Worm (Caenorhabditis elegans) whole organism, L4 larva: ENCODE results near the gene lgc-17.

ENCODE experiments used
- D1046.2 ChIP-seq: fragments of 200-800 bp; sonication (Bioruptor generic); IDR thresholded peaks from 2 replicates; pipeline ENCODE4 v1.3.6; 2022; ENCODE audit warnings: missing genetic modification characterization, missing compliant biosample characterization
- T26A8.4 ChIP-seq: fragments of 200-800 bp; sonication (Bioruptor generic); IDR thresholded peaks from 2 replicates; pipeline ENCODE4 v1.3.6; 2022; ENCODE audit warnings: missing genetic modification characterization, missing compliant biosample characterization
- Y48G9A.11 ChIP-seq: fragments of 200-800 bp; sonication (Bioruptor generic); IDR thresholded peaks from 2 replicates; pipeline ENCODE4 v1.3.6; 2022; ENCODE audit warnings: missing genetic modification reagents, missing genetic modification characterization, missing compliant biosample characterization
- ZK337.2 ChIP-seq: fragments of 200-800 bp; sonication (Bioruptor generic); IDR thresholded peaks from 2 replicates; pipeline ENCODE4 v1.3.6; 2022; ENCODE audit warnings: missing genetic modification reagents, missing genetic modification characterization, missing compliant biosample characterization
- aly-2 ChIP-seq: sonication (generic microtip); optimal IDR thresholded peaks from 2 replicates; lab custom pipeline; 2018; ENCODE audit warnings: missing biosample characterization, missing genetic modification characterization
- attf-4 ChIP-seq: sonication (generic microtip); optimal IDR thresholded peaks from 3 replicates; lab custom pipeline; 2017; ENCODE audit warnings: missing biosample characterization, missing genetic modification characterization
- ceh-20 ChIP-seq: fragments of 200-800 bp; sonication (Bioruptor generic); IDR thresholded peaks from 2 replicates; pipeline ENCODE4 v1.3.6; 2022; ENCODE audit warnings: missing genetic modification reagents, missing genetic modification characterization, missing compliant biosample characterization
- ceh-44 ChIP-seq: fragments of 200-800 bp; sonication (Bioruptor generic); IDR thresholded peaks from 2 replicates; pipeline ENCODE4 v1.3.6; 2022; ENCODE audit warnings: missing genetic modification reagents, missing genetic modification characterization, missing compliant biosample characterization
- ceh-82 ChIP-seq: sonication (generic microtip); optimal IDR thresholded peaks from 2 replicates; lab custom pipeline; 2017; ENCODE audit warnings: missing biosample characterization, missing genetic modification characterization
- ctbp-1 ChIP-seq: fragments of 200-800 bp; sonication (Bioruptor generic); IDR thresholded peaks from 2 replicates; pipeline ENCODE4 v1.3.6; 2022; ENCODE audit warnings: missing genetic modification reagents, missing genetic modification characterization, missing compliant biosample characterization
- daf-16 ChIP-seq, 3 experiments: sonication (generic microtip); optimal IDR thresholded peaks; 2 replicates each; lab custom pipeline; 2016 to 2017; ENCODE audit warnings: missing genetic modification characterization in 3 of 3, missing genetic modification reagents in 3 of 3, mild to moderate bottlenecking in 2 of 3, missing compliant biosample characterization in 2 of 3, missing biosample characterization in 1 of 3, moderate library complexity in 1 of 3
- dmd-6 ChIP-seq: fragments of 200-800 bp; sonication (Bioruptor generic); IDR thresholded peaks from 2 replicates; pipeline ENCODE4 v1.3.6; 2022; ENCODE audit warnings: missing genetic modification reagents, missing genetic modification characterization, missing compliant biosample characterization
- dpl-1 ChIP-seq: fragments of 150-350 bp; optimal IDR thresholded peaks from 2 replicates; lab custom pipeline; 2014; ENCODE audit warnings: missing biosample characterization, missing genetic modification reagents, missing genetic modification characterization
- dve-1 ChIP-seq: sonication (generic microtip); optimal IDR thresholded peaks from 2 replicates; lab custom pipeline; 2017; ENCODE audit warnings: antibody characterized with exemption, mild to moderate bottlenecking, missing genetic modification characterization, missing compliant biosample characterization; ENCODE audit not compliant: insufficient read depth
- hif-1 ChIP-seq, 2 experiments: sonication (generic microtip); optimal IDR thresholded peaks; 2 replicates each; lab custom pipeline; 2016 to 2017; ENCODE audit warnings: missing compliant biosample characterization in 2 of 2, missing genetic modification characterization in 2 of 2, missing genetic modification reagents in 2 of 2, missing genotype in 2 of 2, mild to moderate bottlenecking in 1 of 2
- hlh-11 ChIP-seq: fragments of 200-800 bp; sonication (Bioruptor generic); optimal IDR thresholded peaks from 2 replicates; lab custom pipeline; 2018; ENCODE audit warnings: mild to moderate bottlenecking, missing genetic modification characterization, missing compliant biosample characterization
- lin-1 ChIP-seq: fragments of 200-800 bp; sonication (Bioruptor generic); IDR thresholded peaks from 2 replicates; pipeline ENCODE4 v1.3.6; 2022; ENCODE audit warnings: missing genetic modification reagents, missing genetic modification characterization, missing compliant biosample characterization
- lin-29 ChIP-seq: fragments of 200-800 bp; sonication (Bioruptor generic); IDR thresholded peaks from 2 replicates; pipeline ENCODE4 v1.3.6; 2022; ENCODE audit warnings: missing genetic modification reagents, missing genetic modification characterization, missing compliant biosample characterization
- lin-38 ChIP-seq: fragments of 200-800 bp; sonication (Bioruptor generic); IDR thresholded peaks from 2 replicates; pipeline ENCODE4 v1.3.6; 2022; ENCODE audit warnings: missing genetic modification reagents, missing genetic modification characterization, missing compliant biosample characterization
- madf-9 ChIP-seq: fragments of 200-800 bp; sonication (Bioruptor generic); conservative IDR thresholded peaks from 2 replicates; pipeline ENCODE4 v1.3.6; 2022; ENCODE audit warnings: missing genetic modification reagents, missing genetic modification characterization, missing compliant biosample characterization
- mdl-1 ChIP-seq, 2 experiments: fragments of 150-350 bp in 1 of 2; sonication (generic microtip) in 1 of 2; optimal IDR thresholded peaks; 2 replicates each; lab custom pipeline; 2014 to 2017; ENCODE audit warnings: missing biosample characterization in 2 of 2, missing genetic modification characterization in 2 of 2
- mdt-29 ChIP-seq: fragments of 200-800 bp; sonication (Bioruptor generic); IDR thresholded peaks from 2 replicates; pipeline ENCODE4 v1.3.6; 2022; ENCODE audit warnings: missing genetic modification reagents, missing genetic modification characterization, missing compliant biosample characterization
- mep-1 ChIP-seq: fragments of 150-350 bp; sonication (generic microtip); optimal IDR thresholded peaks from 3 replicates; lab custom pipeline; 2014; ENCODE audit warnings: missing biosample characterization, missing genetic modification characterization
- mes-2 ChIP-seq: sonication (generic microtip); optimal IDR thresholded peaks from 2 replicates; lab custom pipeline; 2016; ENCODE audit warnings: missing genotype, mild to moderate bottlenecking, missing genetic modification characterization, missing compliant biosample characterization; ENCODE audit not compliant: poor library complexity, severe bottlenecking
- mxl-3 ChIP-seq: fragments of 200-800 bp; sonication (Bioruptor generic); optimal IDR thresholded peaks from 2 replicates; lab custom pipeline; 2018; ENCODE audit warnings: mild to moderate bottlenecking, missing genetic modification characterization, missing compliant biosample characterization
- nhr-11 ChIP-seq: fragments of 150-350 bp; optimal IDR thresholded peaks from 2 replicates; lab custom pipeline; 2014; ENCODE audit warnings: missing biosample characterization, missing genetic modification characterization
- nhr-237 ChIP-seq: sonication (generic microtip); optimal IDR thresholded peaks from 2 replicates; lab custom pipeline; 2017; ENCODE audit warnings: missing biosample characterization, missing genetic modification characterization
- nhr-28 ChIP-seq: fragments of 150-350 bp; optimal IDR thresholded peaks from 2 replicates; lab custom pipeline; 2014; ENCODE audit warnings: missing biosample characterization, missing genetic modification characterization
- nhr-41 ChIP-seq: fragments of 200-800 bp; sonication (Bioruptor generic); IDR thresholded peaks from 2 replicates; pipeline ENCODE4 v1.3.6; 2022; ENCODE audit warnings: missing genetic modification reagents, missing genetic modification characterization, missing compliant biosample characterization
- nhr-76 ChIP-seq: fragments of 150-350 bp; optimal IDR thresholded peaks from 2 replicates; lab custom pipeline; 2014; ENCODE audit warnings: missing biosample characterization, missing genetic modification characterization
- php-3 ChIP-seq: fragments of 200-800 bp; sonication (Bioruptor generic); IDR thresholded peaks from 2 replicates; pipeline ENCODE4 v1.3.6; 2022; ENCODE audit warnings: missing genetic modification reagents, missing genetic modification characterization, missing compliant biosample characterization
- pqm-1 ChIP-seq: sonication (generic microtip); optimal IDR thresholded peaks from 2 replicates; lab custom pipeline; 2017; ENCODE audit warnings: missing biosample characterization, missing genetic modification characterization
- set-16 ChIP-seq: fragments of 200-800 bp; sonication (Bioruptor generic); IDR thresholded peaks from 2 replicates; pipeline ENCODE4 v1.3.6; 2022; ENCODE audit warnings: missing genetic modification reagents, missing genetic modification characterization, missing compliant biosample characterization
- snpc-1.2 ChIP-seq: fragments of 200-800 bp; sonication (Bioruptor generic); IDR thresholded peaks from 2 replicates; pipeline ENCODE4 v1.3.6; 2022; ENCODE audit warnings: missing genetic modification reagents, missing genetic modification characterization, missing compliant biosample characterization
- spr-1 ChIP-seq: sonication (generic microtip); optimal IDR thresholded peaks from 2 replicates; lab custom pipeline; 2016; ENCODE audit warnings: mild to moderate bottlenecking, missing genetic modification characterization, missing compliant biosample characterization
- tag-97 ChIP-seq: fragments of 200-800 bp; sonication (Bioruptor generic); IDR thresholded peaks from 2 replicates; pipeline ENCODE4 v1.3.6; 2022; ENCODE audit warnings: missing genetic modification characterization, missing compliant biosample characterization
- tra-1 ChIP-seq: fragments of 200-800 bp; sonication (Bioruptor generic); IDR thresholded peaks from 2 replicates; pipeline ENCODE4 v1.3.6; 2022; ENCODE audit warnings: missing genetic modification reagents, missing genetic modification characterization, missing compliant biosample characterization
- zip-11 ChIP-seq: fragments of 200-800 bp; sonication (Bioruptor generic); IDR thresholded peaks from 2 replicates; pipeline ENCODE4 v1.3.6; 2022; ENCODE audit warnings: missing genetic modification characterization, missing compliant biosample characterization
- zip-2 ChIP-seq: fragments of 150-350 bp; optimal IDR thresholded peaks from 2 replicates; lab custom pipeline; 2014; ENCODE audit warnings: missing biosample characterization, missing genetic modification characterization
- ztf-7 ChIP-seq: fragments of 150-350 bp; optimal IDR thresholded peaks from 2 replicates; lab custom pipeline; 2014; ENCODE audit warnings: missing biosample characterization, missing genetic modification characterization

Gene lgc-17

ce11 chrX:12172482-12173134, 51.2 kb downstream of the lgc-17 start (continued):
- TF ChIP-seq nhr-11 (tag; lab: Kevin White, UChicago) (no peak), tra-1 (peak; percentile 75; the same call in 1 of the 2 replicates), nhr-41 (GFP tag; lab: Robert Waterston, UW) (no peak), attf-4 (tag; lab: Kevin White, UChicago) (no peak), mep-1 (peak; percentile 49), daf-16 (GFP tag; optimal IDR thresholded peaks at IDR 0.05; lab: Kevin White, UChicago) (peak in 1 of 2 experiments; percentile 67), daf-16 (tag; optimal IDR thresholded peaks at IDR 0.05; lab: Kevin White, UChicago) (peak; percentile 98), nhr-237 (no peak), ztf-7 (tag; lab: Kevin White, UChicago) (peak; percentile 61), ZK337.2 (GFP tag; lab: Robert Waterston, UW) (no peak), nhr-28 (tag; lab: Kevin White, UChicago) (peak; percentile 78), dmd-6 (GFP tag; lab: Robert Waterston, UW) (peak; percentile 96), dpl-1 (no peak), mdt-29 (GFP tag; lab: Robert Waterston, UW) (no peak), hif-1 (tag; optimal IDR thresholded peaks at IDR 0.05; lab: Kevin White, UChicago) (peak in 1 of 2 experiments; percentile 70), hlh-11 (peak; percentile 91), Y48G9A.11 (GFP tag; lab: Robert Waterston, UW) (no peak), aly-2 (tag; lab: Kevin White, UChicago) (no peak), set-16 (GFP tag; lab: Robert Waterston, UW) (no peak), lin-29 (GFP tag; lab: Robert Waterston, UW) (no peak), ceh-20 (GFP tag; lab: Robert Waterston, UW) (peak; percentile 50; the same call in 1 of the 2 replicates), ctbp-1 (GFP tag; lab: Robert Waterston, UW) (no peak), snpc-1.2 (GFP tag; lab: Robert Waterston, UW) (no peak), mes-2 (tag; lab: Kevin White, UChicago) (peak; percentile 46), tag-97 (GFP tag; lab: Robert Waterston, UW) (no peak), mxl-3 (GFP tag; lab: Kevin White, UChicago) (no peak), spr-1 (no peak), php-3 (GFP tag; lab: Robert Waterston, UW) (peak; percentile 70; the same call in 1 of the 2 replicates), mdl-1 (tag; optimal IDR thresholded peaks at IDR 0.05; lab: Kevin White, UChicago) (peak in 1 of 2 experiments; percentile 11), zip-2 (tag; lab: Kevin White, UChicago) (no peak), pqm-1 (tag; lab: Kevin White, UChicago) (peak; percentile 88), lin-1 (GFP tag; lab: Robert Waterston, UW) (peak; percentile 62; the same call in 1 of the 2 replicates), ceh-44 (GFP tag; lab: Robert Waterston, UW) (no peak), dve-1 (tag; lab: Kevin White, UChicago) (peak; percentile 85), ceh-82 (tag; lab: Kevin White, UChicago) (no peak), lin-38 (no peak), T26A8.4 (GFP tag; lab: Robert Waterston, UW) (peak; percentile 54)

- TF ChIP-seq dmd-6 (GFP tag; lab: Robert Waterston, UW) (peak; percentile 50), nhr-76 (tag; lab: Kevin White, UChicago) (no peak), pqm-1 (tag; lab: Kevin White, UChicago) (peak; percentile 51), madf-9 (GFP tag; lab: Robert Waterston, UW) (no peak), D1046.2 (GFP tag; lab: Robert Waterston, UW) (no peak), zip-11 (GFP tag; lab: Robert Waterston, UW) (no peak), daf-16 (GFP tag; optimal IDR thresholded peaks at IDR 0.05; lab: Kevin White, UChicago) (no peak), daf-16 (tag; optimal IDR thresholded peaks at IDR 0.05; lab: Kevin White, UChicago) (peak; percentile 3)
Measured at ce11 chrX:12173989-12174388, 52.6 kb downstream of the lgc-17 start.
